Fruit fly (Drosophila melanogaster): Measurements from ENCODE around the gene I-t.

dm6 chr3R:11694311-11695305, 9.2 kb upstream of the I-t start, which contains the start of gene Fer3:
- TF ChIP-seq Fer2 (tag; optimal IDR thresholded peaks at IDR 0.05) (no peak), CG2120 (GFP tag; optimal IDR thresholded peaks at IDR 0.05) (no peak), CG7963 (GFP tag; IDR thresholded peaks at IDR 0.05; ENCODE audit: partially characterized antibody) (no peak), cad (GFP tag; optimal IDR thresholded peaks at IDR 0.05) (no peak), sens (GFP tag) (peak; percentile 59)
